Fruit fly (Drosophila melanogaster): Measurements from ENCODE around the gene cyst.

- TF ChIP-seq psq (optimal IDR thresholded peaks at IDR 0.05) (no peak), pan (optimal IDR thresholded peaks at IDR 0.05) (no peak), usp (GFP tag; optimal IDR thresholded peaks at IDR 0.05) (no peak)
Observed at dm6 chr2L:19546869-19547710, 38.5 kb upstream of the cyst start, which contains the start of gene CG10337.

Measured in whole organism.